Worm (Caenorhabditis elegans) whole organism, L3 larva: ENCODE results near the gene snap-29.
A peak's percentile ranks its signal among the peaks of the same experiment; 100 is the strongest.

Experiments used
- R02D3.7 ChIP-seq: fragments of 150-350 bp; optimal IDR thresholded peaks from 2 replicates; lab custom pipeline; 2014; ENCODE audit warnings: missing biosample characterization, missing genetic modification characterization
- ZK546.5 ChIP-seq: sonication (generic microtip); optimal IDR thresholded peaks from 2 replicates; lab custom pipeline; 2017; ENCODE audit warnings: missing biosample characterization, missing genetic modification characterization
- aly-2 ChIP-seq: fragments of 150-350 bp; optimal IDR thresholded peaks from 2 replicates; lab custom pipeline; 2014; ENCODE audit warnings: missing biosample characterization, missing genetic modification characterization
- ama-1 ChIP-seq: fragments of 150-350 bp; optimal IDR thresholded peaks from 2 replicates; lab custom pipeline; 2018
- ceh-16 ChIP-seq: sonication (generic microtip); optimal IDR thresholded peaks from 2 replicates; lab custom pipeline; 2017; ENCODE audit warnings: missing biosample characterization, missing genetic modification characterization
- ceh-28 ChIP-seq: fragments of 150-350 bp; optimal IDR thresholded peaks from 2 replicates; lab custom pipeline; 2014; ENCODE audit warnings: missing biosample characterization, missing genetic modification reagents, missing genetic modification characterization
- ceh-82 ChIP-seq: fragments of 150-350 bp; optimal IDR thresholded peaks from 2 replicates; lab custom pipeline; 2014; ENCODE audit warnings: missing biosample characterization, missing genetic modification characterization
- ceh-9 ChIP-seq: sonication (generic microtip); optimal IDR thresholded peaks from 2 replicates; lab custom pipeline; 2018; ENCODE audit warnings: missing biosample characterization, missing genetic modification characterization
- daf-12 ChIP-seq: fragments of 150-350 bp; optimal IDR thresholded peaks from 2 replicates; lab custom pipeline; 2014; ENCODE audit warnings: missing biosample characterization, missing genetic modification reagents, missing genetic modification characterization
- egl-27 ChIP-seq: sonication (generic microtip); optimal IDR thresholded peaks from 4 replicates; lab custom pipeline; 2017; ENCODE audit warnings: missing biosample characterization, missing genetic modification reagents, missing genetic modification characterization
- egl-5 ChIP-seq: fragments of 150-350 bp; optimal IDR thresholded peaks from 2 replicates; lab custom pipeline; 2017; ENCODE audit warnings: missing biosample characterization, missing genetic modification reagents, missing genetic modification characterization, inconsistent platforms
- elt-1 ChIP-seq: fragments of 150-350 bp; optimal IDR thresholded peaks from 2 replicates; lab custom pipeline; 2014; ENCODE audit warnings: missing biosample characterization, missing genetic modification characterization
- elt-2 ChIP-seq: sonication (generic microtip); optimal IDR thresholded peaks from 2 replicates; lab custom pipeline; 2016; ENCODE audit warnings: missing genetic modification reagents, mild to moderate bottlenecking, missing genetic modification characterization, missing compliant biosample characterization
- elt-3 ChIP-seq, 3 experiments: fragments of 150-350 bp in 1 of 3; sonication (generic microtip) in 2 of 3; optimal IDR thresholded peaks; 2 replicates in 2 of 3; 4 replicates in 1 of 3; lab custom pipeline; 2014 to 2017; ENCODE audit warnings: missing biosample characterization in 3 of 3, missing genetic modification characterization in 3 of 3
- eor-1 ChIP-seq, 2 experiments: fragments of 150-350 bp; optimal IDR thresholded peaks; 2 replicates each; lab custom pipeline; 2014 to 2018; ENCODE audit warnings: missing biosample characterization in 2 of 2, missing genetic modification characterization in 2 of 2
- fkh-10 ChIP-seq: sonication (generic microtip); optimal IDR thresholded peaks from 2 replicates; lab custom pipeline; 2017; ENCODE audit warnings: missing biosample characterization, missing genetic modification reagents, missing genetic modification characterization
- fkh-2 ChIP-seq: fragments of 150-350 bp; optimal IDR thresholded peaks from 2 replicates; lab custom pipeline; 2014; ENCODE audit warnings: missing biosample characterization, missing genetic modification reagents, missing genetic modification characterization
- fos-1 ChIP-seq: fragments of 150-350 bp; optimal IDR thresholded peaks from 2 replicates; lab custom pipeline; 2014; ENCODE audit warnings: missing biosample characterization, missing genetic modification characterization
- hmg-11 ChIP-seq: sonication (generic microtip); optimal IDR thresholded peaks from 2 replicates; lab custom pipeline; 2016; ENCODE audit warnings: missing genetic modification characterization, missing compliant biosample characterization
- jun-1 ChIP-seq: fragments of 150-350 bp; optimal IDR thresholded peaks from 2 replicates; lab custom pipeline; 2014; ENCODE audit warnings: missing biosample characterization, missing genetic modification reagents, missing genetic modification characterization
- lin-15B ChIP-seq: fragments of 150-350 bp; optimal IDR thresholded peaks from 2 replicates; lab custom pipeline; 2014; ENCODE audit warnings: missing biosample characterization, missing genetic modification characterization
- lin-39 ChIP-seq: fragments of 150-350 bp; optimal IDR thresholded peaks from 2 replicates; lab custom pipeline; 2018; ENCODE audit warnings: missing biosample characterization, missing genetic modification reagents, missing genetic modification characterization
- lsy-12 ChIP-seq: sonication (generic microtip); optimal IDR thresholded peaks from 2 replicates; lab custom pipeline; 2016; ENCODE audit warnings: mild to moderate bottlenecking, missing genetic modification characterization, missing compliant biosample characterization
- mdl-1 ChIP-seq: fragments of 150-350 bp; optimal IDR thresholded peaks from 2 replicates; lab custom pipeline; 2014; ENCODE audit warnings: missing biosample characterization, missing genetic modification characterization
- mml-1 ChIP-seq: fragments of 150-350 bp; sonication (generic microtip); optimal IDR thresholded peaks from 3 replicates; lab custom pipeline; 2014; ENCODE audit warnings: missing biosample characterization, missing genetic modification characterization
- nfya-1 ChIP-seq: sonication (generic microtip); optimal IDR thresholded peaks from 2 replicates; lab custom pipeline; 2017; ENCODE audit warnings: missing genetic modification characterization, mild to moderate bottlenecking, missing compliant biosample characterization, antibody characterized with exemption, moderate library complexity; ENCODE audit not compliant: insufficient read depth
- nhr-11 ChIP-seq: fragments of 150-350 bp; optimal IDR thresholded peaks from 2 replicates; lab custom pipeline; 2014; ENCODE audit warnings: missing biosample characterization, missing genetic modification characterization
- nhr-12 ChIP-seq: fragments of 150-350 bp; optimal IDR thresholded peaks from 2 replicates; lab custom pipeline; 2014; ENCODE audit warnings: missing biosample characterization, missing genetic modification characterization
- nhr-23 ChIP-seq: fragments of 150-350 bp; optimal IDR thresholded peaks from 2 replicates; lab custom pipeline; 2014; ENCODE audit warnings: missing biosample characterization, missing genetic modification reagents, missing genetic modification characterization
- nhr-237 ChIP-seq: fragments of 150-350 bp; optimal IDR thresholded peaks from 2 replicates; lab custom pipeline; 2014; ENCODE audit warnings: missing biosample characterization, missing genetic modification characterization
- nhr-25 ChIP-seq: sonication (generic microtip); optimal IDR thresholded peaks from 2 replicates; lab custom pipeline; 2017; ENCODE audit warnings: missing biosample characterization, missing genetic modification characterization
- nhr-28 ChIP-seq: fragments of 150-350 bp; optimal IDR thresholded peaks from 2 replicates; lab custom pipeline; 2014; ENCODE audit warnings: missing biosample characterization, missing genetic modification characterization
- nhr-43 ChIP-seq: sonication (generic microtip); optimal IDR thresholded peaks from 2 replicates; lab custom pipeline; 2016; ENCODE audit warnings: mild to moderate bottlenecking, missing genetic modification characterization, missing compliant biosample characterization; ENCODE audit not compliant: poor library complexity, severe bottlenecking
- nhr-67 ChIP-seq: fragments of 150-350 bp; optimal IDR thresholded peaks from 2 replicates; lab custom pipeline; 2014; ENCODE audit warnings: missing biosample characterization, missing genetic modification characterization
- nhr-76 ChIP-seq: fragments of 150-350 bp; sonication (generic microtip); optimal IDR thresholded peaks from 5 replicates; lab custom pipeline; 2014; ENCODE audit warnings: missing biosample characterization, missing genetic modification characterization
- nhr-77 ChIP-seq: fragments of 150-350 bp; optimal IDR thresholded peaks from 2 replicates; lab custom pipeline; 2014; ENCODE audit warnings: missing biosample characterization, missing genetic modification characterization
- pha-4 ChIP-seq: fragments of 150-350 bp; optimal IDR thresholded peaks from 2 replicates; lab custom pipeline; 2014; ENCODE audit warnings: missing biosample characterization, missing genetic modification reagents, missing genetic modification characterization
- pqm-1 ChIP-seq: fragments of 150-350 bp; optimal IDR thresholded peaks from 2 replicates; lab custom pipeline; 2017; ENCODE audit warnings: missing biosample characterization, missing genetic modification characterization, inconsistent platforms
- sea-2 ChIP-seq: fragments of 150-350 bp; sonication (generic microtip); optimal IDR thresholded peaks from 4 replicates; lab custom pipeline; 2014; ENCODE audit warnings: missing biosample characterization, missing genetic modification reagents, missing genetic modification characterization
- skn-1 ChIP-seq: fragments of 150-350 bp; optimal IDR thresholded peaks from 2 replicates; lab custom pipeline; 2014; ENCODE audit warnings: missing biosample characterization, missing genetic modification characterization
- snpc-4 ChIP-seq: fragments of 150-350 bp; optimal IDR thresholded peaks from 2 replicates; lab custom pipeline; 2014; ENCODE audit warnings: missing biosample characterization, missing genetic modification characterization
- tbx-2 ChIP-seq: sonication (generic microtip); optimal IDR thresholded peaks from 2 replicates; lab custom pipeline; 2016; ENCODE audit warnings: mild to moderate bottlenecking, missing genetic modification characterization, missing compliant biosample characterization
- unc-39 ChIP-seq: sonication (generic microtip); optimal IDR thresholded peaks from 4 replicates; lab custom pipeline; 2017; ENCODE audit warnings: missing biosample characterization, missing genetic modification characterization
- unc-62 ChIP-seq: fragments of 150-350 bp; sonication (generic microtip); optimal IDR thresholded peaks from 4 replicates; lab custom pipeline; 2014; ENCODE audit warnings: missing biosample characterization, missing genetic modification reagents, missing genetic modification characterization
- zag-1 ChIP-seq: fragments of 150-350 bp; optimal IDR thresholded peaks from 2 replicates; lab custom pipeline; 2014; ENCODE audit warnings: missing biosample characterization, missing genetic modification characterization
- ztf-11 ChIP-seq: fragments of 150-350 bp; optimal IDR thresholded peaks from 2 replicates; lab custom pipeline; 2014; ENCODE audit warnings: missing biosample characterization, missing genetic modification characterization
- ztf-4 ChIP-seq: fragments of 150-350 bp; optimal IDR thresholded peaks from 2 replicates; lab custom pipeline; 2014; ENCODE audit warnings: missing biosample characterization, missing genetic modification characterization

The snap-29 gene

DNA sequence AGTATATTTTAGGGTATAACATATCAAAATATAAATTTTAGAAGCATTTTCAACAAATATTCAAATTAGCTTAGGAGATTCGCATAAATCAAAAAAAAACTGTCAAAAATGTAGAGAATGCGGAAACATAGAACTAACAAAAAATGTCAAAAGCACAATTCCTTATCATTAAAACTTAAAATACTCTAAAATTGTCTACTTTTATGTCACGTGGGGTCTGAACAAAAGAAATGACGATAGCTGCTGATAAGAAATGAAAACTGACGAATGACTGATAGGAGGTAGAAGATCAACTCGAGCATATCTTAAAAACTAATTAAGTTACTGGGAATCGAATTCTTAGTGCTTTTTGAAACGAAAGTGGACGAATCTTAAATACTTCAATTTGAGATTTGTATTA lies 42.4 kb upstream of the snap-29 start:
- TF ChIP-seq mdl-1 (tag; lab: Kevin White, UChicago) (peak; percentile 50), nhr-23 (tag; lab: Kevin White, UChicago) (no peak), nhr-11 (no peak), lsy-12 (tag; lab: Kevin White, UChicago) (no peak), mml-1 (tag; lab: Kevin White, UChicago) (no peak), ceh-16 (no peak), pqm-1 (tag; lab: Kevin White, UChicago) (peak; percentile 65), elt-2 (tag; lab: Kevin White, UChicago) (peak; percentile 93), egl-5 (tag; lab: Kevin White, UChicago) (no peak), egl-27 (no peak), fos-1 (tag; lab: Kevin White, UChicago) (peak; percentile 4), ama-1 (lab: Kevin White, UChicago) (no peak), lin-15B (tag; lab: Kevin White, UChicago) (no peak)

DNA sequence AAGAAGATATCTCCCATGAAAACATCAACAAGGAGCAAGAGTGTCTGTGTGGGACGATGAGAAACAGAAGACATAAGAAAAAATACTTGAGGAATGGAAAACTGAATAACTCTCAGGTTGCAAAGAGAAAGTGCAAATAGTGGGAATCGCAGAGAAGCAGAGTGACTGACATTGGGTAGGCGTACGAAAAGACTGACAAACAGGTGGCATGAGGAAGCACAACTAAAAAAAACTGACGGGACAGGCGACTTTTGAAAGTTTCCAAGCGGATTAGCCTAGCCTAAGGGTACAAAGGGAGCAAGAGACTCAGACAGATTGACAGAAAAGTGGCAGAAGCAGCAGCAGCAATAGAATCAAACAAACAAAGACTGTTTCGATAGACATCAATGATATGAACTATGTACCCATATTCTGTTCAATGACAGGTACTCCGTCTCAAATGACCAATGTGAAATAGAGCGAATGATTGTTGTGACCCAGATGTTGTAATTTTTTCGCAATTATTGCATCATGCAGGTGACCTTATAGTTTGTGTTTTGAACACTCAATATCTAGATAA lies 41.6 kb upstream of the snap-29 start:
- TF ChIP-seq nfya-1 (tag; lab: Kevin White, UChicago) (peak; percentile 50), jun-1 (tag; lab: Kevin White, UChicago) (no peak), egl-27 (no peak), mml-1 (tag; lab: Kevin White, UChicago) (no peak), egl-5 (tag; lab: Kevin White, UChicago) (no peak), pqm-1 (tag; lab: Kevin White, UChicago) (peak; percentile 42), elt-1 (no peak), nhr-23 (tag; lab: Kevin White, UChicago) (peak; percentile 80), tbx-2 (tag; lab: Kevin White, UChicago) (no peak), hmg-11 (peak; percentile 24), lin-39 (tag; lab: Kevin White, UChicago) (no peak), R02D3.7 (tag; lab: Kevin White, UChicago) (no peak), ceh-28 (tag; lab: Kevin White, UChicago) (no peak), lin-15B (tag; lab: Kevin White, UChicago) (no peak), ztf-11 (tag; lab: Kevin White, UChicago) (no peak), unc-39 (tag; lab: Kevin White, UChicago) (no peak), unc-62 (GFP tag; lab: Kevin White, UChicago) (peak; percentile 50), fkh-2 (tag; lab: Kevin White, UChicago) (no peak), nhr-28 (tag; lab: Kevin White, UChicago) (no peak), eor-1 (tag; optimal IDR thresholded peaks at IDR 0.05; lab: Kevin White, UChicago) (no peak), nhr-237 (tag; lab: Kevin White, UChicago) (no peak), fos-1 (tag; lab: Kevin White, UChicago) (no peak), ama-1 (lab: Kevin White, UChicago) (no peak), mdl-1 (tag; lab: Kevin White, UChicago) (peak; percentile 6), aly-2 (tag; lab: Kevin White, UChicago) (no peak), ceh-16 (no peak), sea-2 (GFP tag; lab: Kevin White, UChicago) (no peak), lsy-12 (tag; lab: Kevin White, UChicago) (no peak), nhr-67 (tag; lab: Kevin White, UChicago) (no peak), daf-12 (no peak), nhr-43 (tag; lab: Kevin White, UChicago) (peak; percentile 79), elt-2 (tag; lab: Kevin White, UChicago) (peak; percentile 59), ztf-4 (tag; lab: Kevin White, UChicago) (no peak), ZK546.5 (tag; lab: Kevin White, UChicago) (no peak), zag-1 (no peak), pha-4 (tag; lab: Kevin White, UChicago) (peak; percentile 8), skn-1 (tag; lab: Kevin White, UChicago) (no peak), nhr-12 (tag; lab: Kevin White, UChicago) (no peak), nhr-11 (no peak), snpc-4 (tag; lab: Kevin White, UChicago) (no peak), ceh-9 (tag; lab: Kevin White, UChicago) (no peak), nhr-25 (tag; lab: Kevin White, UChicago) (peak; percentile 82), nhr-77 (no peak), ceh-82 (tag; lab: Kevin White, UChicago) (no peak), nhr-76 (tag; lab: Kevin White, UChicago) (no peak), fkh-10 (no peak), elt-3 (tag; optimal IDR thresholded peaks at IDR 0.05; lab: Kevin White, UChicago) (no peak)
- TF ChIP-seq, all 47 proteins: peak for 10
